Fruit fly (Drosophila melanogaster) whole organism, larva: ENCODE results near the gene CG43052.

Source experiments
- noc ChIP-seq: fragments of 200-800 bp; sonication (Bioruptor generic); optimal IDR thresholded peaks from 3 replicates; lab custom pipeline; 2019; ENCODE audit warnings: missing biosample characterization, mild to moderate bottlenecking, missing genetic modification characterization, moderate library complexity

Gene CG43052

DNA sequence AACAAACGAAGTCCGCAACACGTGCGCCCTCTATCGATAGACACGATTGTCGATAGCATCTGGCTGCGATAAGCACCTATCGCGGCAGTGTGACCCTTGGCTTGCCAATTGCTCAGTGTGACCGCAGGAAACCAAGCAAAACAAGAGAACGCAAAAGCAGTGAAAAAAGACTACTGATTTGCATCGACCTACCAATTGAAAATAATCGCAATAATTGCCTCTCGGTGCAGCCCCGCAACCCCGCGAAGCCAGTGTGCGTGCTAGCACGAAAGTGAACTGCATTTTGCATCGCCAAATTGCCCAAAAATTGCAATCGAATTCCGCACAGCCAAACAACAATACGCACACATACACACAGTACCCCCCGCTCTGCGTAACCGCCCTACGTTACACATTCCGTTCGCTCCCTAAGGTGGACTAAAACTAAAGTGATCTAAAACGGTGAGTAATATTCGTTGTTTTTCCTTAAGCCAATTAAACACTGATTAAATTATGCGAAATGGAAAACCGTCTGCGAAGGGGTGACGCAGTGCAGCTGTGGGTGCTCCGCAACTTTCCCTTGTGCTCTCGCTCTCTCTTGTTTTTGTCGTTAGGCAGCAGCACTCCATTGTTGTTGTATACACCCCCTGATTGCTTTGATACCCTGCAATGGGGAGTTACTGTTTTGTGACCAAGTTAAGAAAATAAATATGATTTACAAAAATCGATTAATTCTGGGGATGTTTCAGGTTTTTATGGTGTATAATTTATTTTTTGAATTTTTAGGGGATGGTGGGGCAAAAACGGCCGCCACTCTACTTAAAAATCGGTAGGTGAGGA is 3.4 kb downstream of the CG43052 start, which contains the start of gene Rab14:
TSS of gene Rab14 (plus strand) at position 113 of the 819 bp plus-strand sequence.
- peak; percentile 86 for TF ChIP-seq noc

DNA sequence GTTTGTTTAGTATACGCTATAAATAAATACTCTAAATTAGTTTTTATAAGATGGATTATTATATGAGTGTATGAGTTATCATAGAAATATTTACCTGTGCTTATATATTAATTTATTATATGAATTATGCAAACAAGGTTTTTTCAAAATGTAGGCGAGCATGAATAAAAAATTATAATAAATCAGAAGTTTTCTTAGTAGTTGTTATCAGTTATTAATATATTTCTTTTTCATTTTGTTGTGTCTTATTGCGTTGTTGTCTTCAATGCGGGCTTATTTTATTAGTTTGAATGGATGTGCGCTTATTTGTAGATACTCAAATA is 3.9 kb downstream of the CG43052 start:
- no peak for TF ChIP-seq noc

DNA sequence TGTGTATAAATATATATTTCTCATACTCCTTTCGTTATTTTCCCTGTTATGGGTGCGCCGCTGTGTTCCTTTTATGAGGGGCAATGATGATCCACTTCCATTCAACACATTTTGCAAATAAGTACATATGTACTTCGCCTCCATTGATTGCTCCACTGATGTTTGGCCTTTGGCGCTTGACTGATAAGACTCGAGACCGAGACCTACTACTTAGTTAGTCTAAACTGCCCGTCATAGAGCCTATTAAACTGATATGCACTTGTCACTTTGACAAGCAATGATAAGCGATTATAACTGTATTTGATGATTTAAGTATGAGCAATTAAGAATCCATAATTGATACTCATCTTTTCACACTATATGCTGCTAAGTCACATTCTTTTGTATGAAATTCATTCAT is 4.4 kb downstream of the CG43052 start:
- no peak for TF ChIP-seq noc

DNA sequence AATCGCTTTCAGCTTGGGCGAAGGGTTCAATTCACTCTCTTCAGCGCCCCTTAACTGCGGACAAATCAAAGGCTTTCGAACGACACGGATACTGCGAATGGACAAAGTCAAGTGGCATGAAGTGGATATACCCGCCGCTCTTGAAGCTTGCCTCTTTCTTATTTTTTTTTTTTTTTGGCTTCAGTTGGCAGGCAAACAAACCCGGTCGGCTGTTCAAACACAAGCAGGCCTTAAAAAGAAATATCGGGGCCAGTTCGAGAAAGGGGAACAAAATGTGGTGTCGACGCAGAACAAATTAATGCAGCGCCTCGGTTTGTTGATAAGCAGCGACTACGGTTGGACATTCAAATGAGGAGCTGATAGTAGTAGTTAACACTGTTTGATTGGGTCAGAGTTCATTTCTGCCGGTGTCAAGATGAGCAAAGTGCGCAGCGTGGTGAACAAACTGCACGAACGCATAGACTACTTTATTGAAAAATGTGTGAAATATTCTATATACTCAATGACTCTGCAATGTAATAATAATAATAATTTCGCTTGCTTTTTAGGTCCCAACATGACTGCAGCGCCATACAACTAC is 5.0 kb downstream of the CG43052 start:
- no peak for TF ChIP-seq noc

DNA sequence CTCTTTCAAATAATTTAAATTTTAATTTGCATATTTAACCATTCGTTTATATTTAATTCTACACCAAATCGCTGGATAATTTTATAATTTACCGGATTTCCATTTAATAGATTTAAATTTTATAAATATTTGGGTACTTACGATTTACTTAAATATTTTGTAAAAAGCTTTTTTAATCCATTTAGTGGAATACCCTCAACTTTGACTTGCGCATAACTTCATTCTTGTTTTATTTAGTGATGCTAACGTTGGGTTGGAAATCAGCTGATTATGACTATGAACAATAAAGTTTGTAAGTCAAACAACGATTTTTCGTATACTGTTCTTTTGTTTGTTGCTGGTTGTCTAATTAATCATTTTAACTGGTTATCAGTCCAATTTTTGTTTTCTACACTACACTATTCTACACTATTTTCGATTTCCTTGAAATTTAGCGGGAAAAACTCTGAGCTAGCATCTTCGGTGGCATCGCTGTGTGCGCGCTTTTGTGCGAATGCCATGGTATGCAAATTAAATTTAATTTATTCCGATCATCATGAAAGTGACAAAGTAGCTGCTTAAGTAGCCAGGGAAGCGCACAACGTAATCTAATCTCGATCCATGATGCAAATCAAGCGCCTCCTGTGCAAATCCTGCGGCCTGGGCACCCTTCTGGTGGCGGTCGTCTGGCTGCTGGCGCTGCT is 7.0 kb downstream of the CG43052 start, which contains the start of gene Pgant35A:
TSS of gene Pgant35A (plus strand) at position 473 of the 683 bp plus-strand sequence.
- peak; percentile 43 for TF ChIP-seq noc

DNA sequence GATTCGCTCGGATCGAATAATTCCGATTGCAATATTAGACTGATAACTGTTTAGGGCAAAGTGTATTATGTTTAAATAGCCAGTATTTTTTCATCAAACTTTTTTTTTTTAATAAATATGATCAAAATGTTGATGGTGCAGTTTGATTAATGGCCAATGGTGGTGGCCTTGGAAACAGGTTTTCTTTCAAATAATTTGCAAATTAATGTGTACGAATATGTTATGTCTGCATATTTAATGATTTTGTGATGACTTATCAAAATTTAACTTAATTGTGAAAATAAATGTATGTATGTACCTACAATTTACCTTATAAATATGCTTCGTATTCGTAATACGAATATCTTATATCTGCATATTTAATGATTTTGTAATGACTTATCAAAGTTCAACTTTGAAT is 9.4 kb downstream of the CG43052 start:
- TF ChIP-seq noc: no peak

DNA sequence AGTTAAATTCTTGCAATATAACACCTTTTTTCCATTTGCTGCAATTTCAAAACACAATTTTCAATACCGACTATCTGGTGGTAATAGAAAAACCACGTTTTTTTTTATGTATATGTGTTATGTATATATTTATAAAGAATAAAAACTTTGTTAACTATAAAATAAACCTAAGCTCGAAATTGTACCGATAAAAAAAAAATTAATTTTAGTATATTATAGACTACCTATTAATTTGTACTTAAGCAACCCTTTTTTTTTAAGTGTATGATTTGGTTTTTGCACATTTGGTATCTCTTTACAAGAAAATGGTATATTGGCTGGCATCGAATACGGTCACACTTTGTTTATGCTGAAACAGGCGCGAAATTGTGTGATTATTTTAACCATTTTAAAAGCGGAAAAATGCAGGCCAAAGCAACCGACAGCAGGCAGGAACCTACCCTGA is 9.9 kb downstream of the CG43052 start, which contains the start of gene spel1:
TSS of gene spel1 (plus strand) at position 334 of the 445 bp plus-strand sequence.
- peak; percentile 43 for TF ChIP-seq noc

DNA sequence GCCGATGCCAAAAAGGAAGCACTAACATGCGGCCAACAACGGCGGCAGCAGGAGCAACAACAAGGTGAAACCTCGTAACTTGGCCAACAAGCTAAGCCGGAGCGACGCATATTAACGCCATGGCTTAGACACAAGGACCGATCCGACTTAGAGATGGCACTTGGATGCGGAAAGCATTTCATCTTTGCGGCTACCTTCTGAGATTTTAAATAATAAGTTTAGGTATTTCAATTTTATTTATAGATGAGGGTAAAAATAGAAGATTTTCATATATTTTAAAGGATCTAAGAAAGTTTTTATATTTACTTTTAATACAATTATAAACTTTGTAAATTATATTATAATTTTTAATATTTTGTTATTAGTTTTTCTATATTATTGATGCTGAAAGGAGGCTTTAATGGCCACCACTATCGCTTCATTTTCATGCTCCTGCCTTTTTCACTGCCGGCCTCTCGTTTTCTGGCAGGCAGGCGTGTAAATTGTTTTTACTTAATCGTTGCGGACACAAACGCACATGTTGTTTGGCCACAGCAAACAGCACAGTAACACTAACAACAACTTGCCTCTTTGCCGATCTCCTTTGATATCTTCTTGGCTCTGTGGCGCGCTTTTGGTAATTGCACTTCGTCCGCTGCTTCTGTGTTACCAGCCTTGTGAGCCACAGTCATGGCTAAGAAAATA is 14.9 kb downstream of the CG43052 start:
- no peak for TF ChIP-seq noc

DNA sequence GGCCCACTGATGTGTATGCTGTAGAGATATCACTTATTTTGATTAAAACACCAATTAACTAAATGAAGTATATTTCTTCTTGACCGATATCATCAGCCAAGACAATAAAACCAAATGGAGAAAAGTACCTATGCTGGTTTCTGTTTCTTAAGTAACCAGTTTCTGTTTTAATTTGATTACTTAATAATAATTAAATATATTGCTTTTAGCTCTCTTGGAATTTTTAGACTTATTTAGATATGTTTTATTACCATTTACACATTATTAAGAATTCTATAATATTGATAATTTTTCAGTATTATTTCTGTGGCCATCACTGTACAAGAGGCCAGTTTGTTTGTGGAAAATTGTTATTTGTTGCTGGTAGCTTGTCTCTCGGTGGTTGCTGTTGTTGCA is 15.4 kb downstream of the CG43052 start:
- no peak for TF ChIP-seq noc

DNA sequence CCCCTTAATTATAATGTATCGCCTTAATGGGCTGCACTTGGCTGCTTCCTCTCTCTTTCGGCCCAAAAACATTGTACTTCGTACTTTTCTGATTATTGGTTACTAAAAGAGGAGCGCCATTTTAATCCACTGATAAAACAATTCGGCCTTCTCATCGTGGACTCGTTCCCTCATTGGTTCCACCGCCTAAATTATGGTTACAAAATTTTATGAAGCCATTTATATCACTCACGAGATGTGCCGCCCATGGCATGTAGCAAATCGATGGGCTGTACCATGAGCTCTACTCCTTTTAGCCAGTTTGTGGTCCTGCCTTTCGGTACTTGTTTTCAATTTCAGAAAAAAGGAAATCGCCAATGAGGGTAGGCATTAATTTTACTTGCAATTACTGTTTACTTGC is 17.0 kb downstream of the CG43052 start:
- TF ChIP-seq noc: no peak

DNA sequence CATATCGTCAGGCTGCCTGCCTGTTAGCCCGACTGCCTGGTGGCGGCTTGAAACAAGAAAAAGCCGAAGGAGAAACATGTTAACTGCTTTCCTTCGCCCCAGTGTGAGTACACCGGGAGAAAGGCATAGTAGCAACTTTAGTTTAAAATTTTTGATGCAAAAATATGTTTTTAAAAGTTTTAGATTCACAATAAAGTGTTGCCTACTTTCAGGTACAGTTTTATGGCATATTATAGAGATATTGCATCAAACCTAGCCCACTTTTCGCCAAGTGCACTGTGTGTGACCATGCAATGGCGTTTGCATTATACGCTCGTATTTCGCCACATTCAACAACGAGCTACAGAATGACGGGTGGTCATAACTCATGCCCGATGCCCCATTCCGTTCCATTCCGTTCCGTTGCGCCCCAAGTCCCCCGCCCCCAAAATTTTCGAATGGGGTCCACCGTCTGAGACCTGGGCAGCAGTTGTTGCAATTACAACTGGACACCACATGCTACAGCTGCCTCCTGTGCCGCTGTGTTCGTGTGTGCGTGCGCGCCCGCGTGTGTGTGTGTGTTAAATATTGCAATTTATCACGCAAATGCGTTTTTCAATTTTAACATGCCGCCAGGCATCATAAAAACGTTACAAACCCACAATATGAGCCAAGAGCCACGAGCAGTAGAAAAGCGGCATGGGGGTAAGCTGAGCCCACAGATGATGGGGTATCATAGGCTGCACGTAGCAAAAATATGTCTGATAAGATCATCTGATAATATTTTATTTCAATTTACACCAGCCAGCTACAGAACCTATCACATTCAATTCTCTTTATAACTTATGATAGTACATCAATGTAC is 18.3 kb downstream of the CG43052 start:
- TF ChIP-seq noc: no peak

DNA sequence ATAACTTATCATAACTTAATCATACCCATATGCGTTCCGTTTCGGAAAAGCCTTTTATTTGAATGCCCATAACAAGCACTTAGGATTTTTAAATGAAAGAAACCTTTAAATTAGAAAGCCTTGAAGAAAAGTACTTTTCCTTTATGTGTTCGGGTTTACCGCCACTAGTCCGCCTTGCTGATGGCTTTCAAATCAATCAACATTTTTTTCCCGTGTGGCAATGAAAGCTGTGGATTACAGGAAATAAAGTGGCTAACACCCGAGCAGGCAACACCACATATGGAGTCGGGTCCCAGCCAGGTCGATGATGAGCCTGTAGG is 18.9 kb downstream of the CG43052 start:
- TF ChIP-seq noc: no peak

DNA sequence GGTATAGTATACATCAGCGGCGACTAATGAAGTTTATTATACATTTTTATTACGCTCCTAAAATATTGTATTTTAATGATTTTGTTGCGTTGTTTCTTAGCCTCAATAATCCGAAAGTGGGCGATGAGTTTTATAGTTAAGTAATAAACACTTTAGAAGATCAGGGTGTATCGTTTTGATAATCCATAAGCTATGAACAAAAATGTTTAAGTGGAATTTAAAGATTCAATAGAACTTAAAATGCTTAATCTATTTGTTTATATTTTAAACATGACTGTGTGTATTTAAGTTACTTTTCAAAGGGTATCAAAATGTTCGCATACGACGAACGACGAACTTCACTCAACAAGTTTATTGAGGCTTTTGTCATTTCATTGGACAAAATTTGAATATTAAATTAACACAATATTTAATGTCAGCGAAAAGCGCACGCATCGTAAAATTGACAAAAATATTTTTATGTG is 20.4 kb downstream of the CG43052 start:
- TF ChIP-seq noc: peak; percentile 91

DNA sequence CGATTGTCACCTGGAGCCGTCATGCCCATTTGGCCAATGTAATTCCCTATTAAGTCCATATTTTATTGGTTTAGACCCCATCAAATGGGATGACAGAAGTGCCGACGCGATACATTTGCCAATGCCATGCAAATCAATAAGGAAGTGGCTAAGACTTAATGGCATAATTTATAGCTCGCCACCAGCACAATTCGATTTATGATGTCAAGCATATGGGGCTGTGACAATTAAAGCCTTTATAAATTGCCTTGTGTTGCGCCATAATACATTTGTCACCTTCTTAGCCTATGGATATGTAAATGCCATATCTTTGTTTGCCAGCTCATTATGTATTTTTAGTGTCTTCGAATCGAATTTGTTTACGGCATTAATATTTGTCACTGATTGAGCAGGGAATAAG is 21.4 kb downstream of the CG43052 start:
- TF ChIP-seq noc: peak; percentile 1

DNA sequence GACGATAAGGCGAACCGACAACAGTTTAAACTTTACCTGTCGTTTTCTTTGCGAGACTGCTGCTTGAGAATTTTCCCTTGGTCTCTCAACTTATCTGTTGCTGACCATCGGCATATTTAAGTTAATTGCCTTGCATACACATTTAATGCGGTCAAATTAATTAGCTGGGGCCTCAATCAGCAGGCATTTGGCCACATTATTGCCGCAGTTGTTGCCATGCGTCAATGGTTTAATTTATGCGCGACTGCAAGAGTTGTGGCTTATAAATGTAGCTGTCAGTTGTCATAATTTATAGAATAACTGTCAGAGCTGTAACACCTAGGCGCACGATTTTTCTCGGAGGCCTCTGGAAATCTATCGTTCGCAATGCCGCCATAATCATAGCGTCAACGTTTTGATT is 22.1 kb downstream of the CG43052 start:
- no peak for TF ChIP-seq noc
